Worm (Caenorhabditis elegans): ENCODE measurements around the gene egrh-1.
A peak's percentile ranks its signal among the peaks of the same experiment; 100 is the strongest.

egrh-1 gene

DNA sequence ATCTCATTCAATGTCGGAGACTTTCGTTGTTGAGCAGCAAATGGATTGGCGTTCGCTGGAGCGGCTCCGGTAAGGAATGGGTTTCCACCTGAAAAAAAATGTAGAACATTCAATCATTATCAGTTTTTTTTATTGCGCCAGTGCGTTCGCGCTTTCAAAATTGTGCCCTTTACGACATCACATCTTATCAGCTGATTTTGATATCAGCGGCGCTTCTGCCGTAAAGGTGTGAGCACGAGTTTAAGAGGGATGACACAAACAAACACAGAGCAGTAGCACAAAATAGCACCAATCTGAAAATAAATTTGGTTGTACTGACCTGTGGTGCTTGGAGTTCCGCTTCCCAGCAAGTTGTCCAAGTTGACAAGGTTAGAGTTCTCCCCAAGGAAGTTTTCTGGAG, 29.0 kb upstream of the egrh-1 start:
- peak; percentile 51; the same call in 1 of the 2 replicates for TF ChIP-seq lin-1 (GFP tag; IDR thresholded peaks at IDR 0.05)
- peak; percentile 67 for TF ChIP-seq dve-1 (tag; optimal IDR thresholded peaks at IDR 0.05; ENCODE audit: insufficient read depth)
- no peak for TF ChIP-seq dmd-9 (GFP tag; IDR thresholded peaks at IDR 0.05)
- peak in 1 of 2 experiments; percentile 45 for TF ChIP-seq mdl-1 (tag; optimal IDR thresholded peaks at IDR 0.05)
- TF ChIP-seq nhr-10 (tag; optimal IDR thresholded peaks at IDR 0.05) = no peak
- TF ChIP-seq nhr-11 (tag; optimal IDR thresholded peaks at IDR 0.05) = no peak
- no peak for TF ChIP-seq ZK337.2 (GFP tag; IDR thresholded peaks at IDR 0.05)
- TF ChIP-seq madf-9 (GFP tag; conservative IDR thresholded peaks at IDR 0.05) = no peak
- TF ChIP-seq arid-1 (GFP tag; conservative IDR thresholded peaks at IDR 0.05) = no peak
- no peak for TF ChIP-seq sdz-12 (GFP tag; optimal IDR thresholded peaks at IDR 0.05)
- peak; percentile 81 for TF ChIP-seq hlh-11 (tag; optimal IDR thresholded peaks at IDR 0.05)
- no peak for TF ChIP-seq attf-4 (tag; optimal IDR thresholded peaks at IDR 0.05)
- TF ChIP-seq tra-1 (GFP tag; IDR thresholded peaks at IDR 0.05) = 0 out of 2 replicates have a peak, but pooled peaks have one; percentile 64
- TF ChIP-seq zag-1 (tag; optimal IDR thresholded peaks at IDR 0.05) = no peak
- TF ChIP-seq pha-4 (GFP tag; IDR thresholded peaks at IDR 0.05) = peak; percentile 22; the same call in 1 of the 2 replicates
- no peak for TF ChIP-seq pha-4 (tag; optimal IDR thresholded peaks at IDR 0.05)
- TF ChIP-seq hif-1 (tag; optimal IDR thresholded peaks at IDR 0.05) = no peak
- TF ChIP-seq hmg-1.1 (GFP tag; IDR thresholded peaks at IDR 0.05) = no peak
- peak; percentile 6 for TF ChIP-seq mep-1 (tag; optimal IDR thresholded peaks at IDR 0.05)
- TF ChIP-seq nhr-77 (tag; optimal IDR thresholded peaks at IDR 0.05) = peak; percentile 60
- no peak for TF ChIP-seq nhr-6 (tag; optimal IDR thresholded peaks at IDR 0.05)
- TF ChIP-seq daf-16 (GFP tag; optimal IDR thresholded peaks at IDR 0.05) = no peak
- peak; percentile 81 for TF ChIP-seq daf-16 (tag; optimal IDR thresholded peaks at IDR 0.05)
- peak; percentile 73 for TF ChIP-seq hlh-30 (tag; optimal IDR thresholded peaks at IDR 0.05; ENCODE audit: insufficient read depth)
- TF ChIP-seq ama-1 (optimal IDR thresholded peaks at IDR 0.05) = peak; percentile 19
- no peak for TF ChIP-seq aly-2 (tag; optimal IDR thresholded peaks at IDR 0.05)
- TF ChIP-seq ztf-11 (tag; optimal IDR thresholded peaks at IDR 0.05) = no peak
- TF ChIP-seq lir-3 (tag; optimal IDR thresholded peaks at IDR 0.05) = no peak
- no peak for TF ChIP-seq gei-8 (GFP tag; optimal IDR thresholded peaks at IDR 0.05)
- peak; percentile 89 for TF ChIP-seq pqm-1 (tag; optimal IDR thresholded peaks at IDR 0.05)
- TF ChIP-seq cey-2 (tag; optimal IDR thresholded peaks at IDR 0.05; ENCODE audit: borderline replicate concordance, insufficient read depth) = no peak
- no peak for TF ChIP-seq nhr-237 (tag; optimal IDR thresholded peaks at IDR 0.05)
- TF ChIP-seq dmd-6 (GFP tag; IDR thresholded peaks at IDR 0.05) = peak; percentile 81
- TF ChIP-seq ZK546.5 (tag; optimal IDR thresholded peaks at IDR 0.05) = no peak
- no peak for TF ChIP-seq unc-62 (GFP tag; optimal IDR thresholded peaks at IDR 0.05 in 1 of 2)
- TF ChIP-seq unc-62 (tag; optimal IDR thresholded peaks at IDR 0.05) = no peak
- peak; percentile 83 for TF ChIP-seq nhr-28 (tag; optimal IDR thresholded peaks at IDR 0.05)
- no peak for TF ChIP-seq ceh-44 (GFP tag; IDR thresholded peaks at IDR 0.05)
- TF ChIP-seq Y75B8A.6 (GFP tag; IDR thresholded peaks at IDR 0.05) = no peak
- no peak for TF ChIP-seq F44E2.7 (GFP tag; IDR thresholded peaks at IDR 0.05)
- peak; percentile 90 for TF ChIP-seq php-3 (GFP tag; IDR thresholded peaks at IDR 0.05)

DNA sequence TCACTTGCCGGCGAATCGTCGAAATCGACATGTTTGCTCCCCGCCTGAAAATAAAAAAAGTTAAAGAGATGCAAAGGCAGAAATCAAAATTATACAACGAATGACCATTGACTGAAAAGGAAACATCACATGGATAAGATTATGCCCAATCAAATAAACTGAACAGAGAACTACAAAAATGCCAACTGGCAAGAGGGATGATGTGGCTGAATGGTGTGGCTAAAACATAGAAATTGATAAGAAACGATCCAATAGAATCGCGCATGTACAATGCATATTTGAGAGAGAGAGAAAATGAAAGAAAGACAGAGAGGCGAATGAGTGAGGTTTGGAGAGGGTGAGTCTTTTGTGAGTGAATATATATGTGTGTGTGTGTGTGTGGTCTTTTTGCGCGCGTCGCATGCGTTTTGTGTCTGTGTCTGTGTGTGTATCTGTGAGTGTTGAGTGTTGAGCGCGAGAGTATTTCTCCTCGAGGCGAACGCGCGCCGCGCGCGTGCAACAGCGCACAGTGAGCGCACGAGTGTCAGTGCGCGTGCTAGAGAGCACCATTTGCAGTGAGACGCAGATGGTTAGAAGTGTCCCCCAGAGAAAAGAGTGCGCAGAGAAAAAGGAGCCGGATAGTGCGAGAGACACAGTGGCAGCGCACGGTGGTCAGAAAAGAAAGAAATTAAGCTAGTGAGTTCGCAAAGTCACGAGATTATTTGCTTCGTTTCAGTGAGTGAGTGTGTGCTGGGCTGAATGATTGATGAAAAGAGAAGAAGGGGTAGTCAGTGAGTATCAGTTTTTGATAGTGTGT, 27.1 kb upstream of the egrh-1 start, which contains the start of gene epn-1:
epn-1 (minus strand) TSS at position 51 of the 796 bp plus-strand sequence.
- TF ChIP-seq duxl-1 (tag; optimal IDR thresholded peaks at IDR 0.05; ENCODE audit: poor library complexity) (peak; percentile 71), Y105C5A.15 (GFP tag; IDR thresholded peaks at IDR 0.05) (0 out of 2 replicates have a peak, but pooled peaks have one; percentile 35), zfp-2 (tag; optimal IDR thresholded peaks at IDR 0.05) (peak; percentile 66), zfp-3 (GFP tag; conservative IDR thresholded peaks at IDR 0.05) (peak; percentile 83), dmd-9 (GFP tag; IDR thresholded peaks at IDR 0.05) (peak; percentile 92), daf-12 (tag; optimal IDR thresholded peaks at IDR 0.05) (no peak), T20F7.1 (GFP tag; optimal IDR thresholded peaks at IDR 0.05) (peak; percentile 88), madf-5 (GFP tag; IDR thresholded peaks at IDR 0.05) (peak in 1 of 2 experiments; percentile 50; a peak in 1 of 4 replicates), daf-8 (GFP tag; IDR thresholded peaks at IDR 0.05) (0 out of 2 replicates have a peak, but pooled peaks have one; percentile 55), ama-1 (optimal IDR thresholded peaks at IDR 0.05) (peak; percentile 18), daf-16 (GFP tag; optimal IDR thresholded peaks at IDR 0.05) (peak; percentile 84 to 95), daf-16 (tag; optimal IDR thresholded peaks at IDR 0.05) (peak; percentile 84), ceh-20 (GFP tag; IDR thresholded peaks at IDR 0.05) (peak; percentile 98), F44E2.7 (GFP tag; IDR thresholded peaks at IDR 0.05) (no peak), sdz-12 (GFP tag; optimal IDR thresholded peaks at IDR 0.05) (peak; percentile 64), lin-38 (GFP tag; IDR thresholded peaks at IDR 0.05) (peak; percentile 80)
